Fruit fly (Drosophila melanogaster) whole organism, embryonic: ENCODE results near the gene SclA.

Experiments used
- BtbVII ChIP-seq: fragments of 200-800 bp; sonication (Bioruptor generic); optimal IDR thresholded peaks from 3 replicates; lab custom pipeline; 2017; ENCODE audit warnings: missing biosample characterization, mild to moderate bottlenecking, missing genetic modification characterization
- CG10147 ChIP-seq: fragments of 200-800 bp; sonication (Bioruptor generic); optimal IDR thresholded peaks from 2 replicates; lab custom pipeline; 2019; ENCODE audit warnings: missing biosample characterization, mild to moderate bottlenecking, missing genetic modification characterization, moderate library complexity
- CG10366 ChIP-seq: fragments of 200-800 bp; sonication (Bioruptor generic); IDR thresholded peaks from 2 replicates; pipeline ENCODE4 v1.3.6; 2022; ENCODE audit warnings: missing biosample characterization, missing genetic modification characterization
- CG12299 ChIP-seq: fragments of 200-800 bp; sonication (Bioruptor generic); optimal IDR thresholded peaks from 2 replicates; lab custom pipeline; 2018; ENCODE audit warnings: missing biosample characterization, mild to moderate bottlenecking, missing genetic modification characterization
- CG13424 ChIP-seq: fragments of 200-800 bp; sonication (Bioruptor generic); optimal IDR thresholded peaks from 2 replicates; lab custom pipeline; 2019; ENCODE audit warnings: missing biosample characterization, mild to moderate bottlenecking, missing genetic modification characterization, moderate library complexity
- CG14014 ChIP-seq: fragments of 200-800 bp; sonication (Bioruptor generic); IDR thresholded peaks from 2 replicates; pipeline ENCODE4 v1.3.6; 2022; ENCODE audit warnings: missing biosample characterization, missing genetic modification characterization
- CG14710 ChIP-seq: fragments of 200-800 bp; sonication (Bioruptor generic); optimal IDR thresholded peaks from 3 replicates; lab custom pipeline; 2019; ENCODE audit warnings: missing biosample characterization, mild to moderate bottlenecking, missing genetic modification characterization, moderate library complexity
- CG17359 ChIP-seq: fragments of 200-800 bp; sonication (Bioruptor generic); optimal IDR thresholded peaks from 3 replicates; lab custom pipeline; 2018; ENCODE audit warnings: missing biosample characterization, mild to moderate bottlenecking, missing genetic modification characterization, moderate library complexity
- CG17385 ChIP-seq: fragments of 200-800 bp; sonication (Bioruptor generic); optimal IDR thresholded peaks from 3 replicates; lab custom pipeline; 2018; ENCODE audit warnings: missing biosample characterization, mild to moderate bottlenecking, missing genetic modification characterization
- CG17568 ChIP-seq: fragments of 200-800 bp; sonication (Bioruptor generic); optimal IDR thresholded peaks from 2 replicates; lab custom pipeline; 2018; ENCODE audit warnings: missing biosample characterization, mild to moderate bottlenecking, missing genetic modification characterization, moderate library complexity
- CG17612 ChIP-seq: fragments of 200-800 bp; sonication (Bioruptor generic); IDR thresholded peaks from 2 replicates; pipeline ENCODE4 v1.3.6; 2022; ENCODE audit warnings: missing biosample characterization, missing genetic modification characterization
- CG18599 ChIP-seq: fragments of 200-800 bp; sonication (Bioruptor generic); optimal IDR thresholded peaks from 3 replicates; lab custom pipeline; 2017; ENCODE audit warnings: missing biosample characterization, missing genetic modification characterization, mild to moderate bottlenecking, moderate library complexity, missing genetic modification reagents
- CG33213 ChIP-seq: fragments of 200-800 bp; sonication (Bioruptor generic); optimal IDR thresholded peaks from 3 replicates; lab custom pipeline; 2016; ENCODE audit warnings: missing biosample characterization, missing genetic modification characterization
- CG6254 ChIP-seq: fragments of 200-800 bp; sonication (Bioruptor generic); optimal IDR thresholded peaks from 3 replicates; lab custom pipeline; 2017; ENCODE audit warnings: mild to moderate bottlenecking, missing biosample characterization, missing genetic modification reagents, missing genetic modification characterization
- CG8281 ChIP-seq: fragments of 200-800 bp; sonication (Bioruptor generic); optimal IDR thresholded peaks from 2 replicates; lab custom pipeline; 2018; ENCODE audit warnings: missing biosample characterization, mild to moderate bottlenecking, missing genetic modification characterization, moderate library complexity
- CrebB ChIP-seq: fragments of 200-800 bp; sonication (Bioruptor generic); optimal IDR thresholded peaks from 3 replicates; lab custom pipeline; 2018; ENCODE audit warnings: missing biosample characterization, mild to moderate bottlenecking, missing genetic modification characterization
- Dek ChIP-seq: fragments of 200-800 bp; sonication (Bioruptor generic); optimal IDR thresholded peaks from 3 replicates; lab custom pipeline; 2019; ENCODE audit warnings: missing biosample characterization, mild to moderate bottlenecking, missing genetic modification characterization, moderate library complexity
- Dref ChIP-seq: fragments of 200-800 bp; sonication (Bioruptor generic); IDR thresholded peaks from 2 replicates; pipeline ENCODE4 v1.3.6; 2022; ENCODE audit warnings: missing biosample characterization, missing genetic modification characterization
- ERR ChIP-seq: fragments of 200-800 bp; sonication (Bioruptor generic); optimal IDR thresholded peaks from 2 replicates; lab custom pipeline; 2016; ENCODE audit warnings: missing biosample characterization, missing genetic modification characterization
- Ets65A ChIP-seq: fragments of 200-800 bp; sonication (Bioruptor generic); peaks from one replicate; lab custom pipeline; 2016; ENCODE audit warnings: missing biosample characterization, missing genetic modification characterization
- GATAe ChIP-seq: fragments of 200-800 bp; sonication (Bioruptor generic); conservative IDR thresholded peaks from 2 replicates; pipeline ENCODE4 v1.3.6; 2022; ENCODE audit warnings: missing biosample characterization, missing genetic modification characterization
- HHEX ChIP-seq: fragments of 200-800 bp; sonication (Bioruptor generic); optimal IDR thresholded peaks from 3 replicates; lab custom pipeline; 2017; ENCODE audit warnings: missing biosample characterization, mild to moderate bottlenecking, missing genetic modification characterization, missing genetic modification reagents
- Hand ChIP-seq: fragments of 200-800 bp; sonication (Bioruptor generic); optimal IDR thresholded peaks from 2 replicates; lab custom pipeline; 2017; ENCODE audit warnings: mild to moderate bottlenecking, missing biosample characterization, missing genetic modification reagents, missing genetic modification characterization
- Hmr ChIP-seq: fragments of 200-800 bp; sonication (Bioruptor generic); optimal IDR thresholded peaks from 3 replicates; lab custom pipeline; 2017; ENCODE audit warnings: mild to moderate bottlenecking, missing biosample characterization, missing genetic modification reagents, missing genetic modification characterization
- Lhr ChIP-seq: fragments of 200-800 bp; sonication (Bioruptor generic); optimal IDR thresholded peaks from 3 replicates; lab custom pipeline; 2017; ENCODE audit warnings: mild to moderate bottlenecking, missing biosample characterization, missing genetic modification reagents, missing genetic modification characterization
- Med ChIP-seq: fragments of 200-800 bp; sonication (Bioruptor generic); peaks from one replicate; lab custom pipeline; 2016; ENCODE audit warnings: missing biosample characterization, missing genetic modification characterization, mild to moderate bottlenecking, inconsistent platforms, moderate library complexity
- Nf-YB ChIP-seq: fragments of 200-800 bp; sonication (Bioruptor generic); optimal IDR thresholded peaks from 3 replicates; lab custom pipeline; 2019; ENCODE audit warnings: missing biosample characterization, mild to moderate bottlenecking, missing genetic modification characterization, moderate library complexity
- Nf-YC ChIP-seq: fragments of 200-800 bp; optimal IDR thresholded peaks from 3 replicates; lab custom pipeline; 2019; ENCODE audit warnings: missing biosample characterization, mild to moderate bottlenecking, missing genetic modification characterization, moderate library complexity
- PHDP ChIP-seq: fragments of 200-800 bp; sonication (Bioruptor generic); optimal IDR thresholded peaks from 3 replicates; lab custom pipeline; 2018; ENCODE audit warnings: missing biosample characterization, mild to moderate bottlenecking, missing genetic modification characterization, moderate library complexity
- Side ChIP-seq: fragments of 200-800 bp; sonication (Bioruptor generic); optimal IDR thresholded peaks from 2 replicates; lab custom pipeline; 2016; ENCODE audit warnings: missing biosample characterization, missing genetic modification characterization
- ac ChIP-seq: fragments of 200-800 bp; sonication (Bioruptor generic); optimal IDR thresholded peaks from 3 replicates; lab custom pipeline; 2017; ENCODE audit warnings: missing biosample characterization, mild to moderate bottlenecking, missing genetic modification characterization
- bowl ChIP-seq: fragments of 200-800 bp; sonication (Bioruptor generic); IDR thresholded peaks from 2 replicates; pipeline ENCODE4 v1.3.6; 2022; ENCODE audit warnings: missing biosample characterization, missing genetic modification characterization
- chn ChIP-seq: fragments of 200-800 bp; sonication (Bioruptor generic); optimal IDR thresholded peaks from 2 replicates; lab custom pipeline; 2016; ENCODE audit warnings: missing biosample characterization, missing genetic modification characterization
- dmrt11E ChIP-seq: fragments of 200-800 bp; sonication (Bioruptor generic); optimal IDR thresholded peaks from 3 replicates; lab custom pipeline; 2018; ENCODE audit warnings: missing biosample characterization, mild to moderate bottlenecking, missing genetic modification characterization, moderate library complexity
- en ChIP-seq: fragments of 200-800 bp; sonication (Bioruptor generic); optimal IDR thresholded peaks from 2 replicates; lab custom pipeline; 2016; ENCODE audit warnings: missing biosample characterization, missing genetic modification characterization
- fd3F ChIP-seq: fragments of 200-800 bp; sonication (Bioruptor generic); optimal IDR thresholded peaks from 2 replicates; lab custom pipeline; 2018; ENCODE audit warnings: missing biosample characterization, mild to moderate bottlenecking, missing genetic modification characterization, moderate library complexity
- gem ChIP-seq: fragments of 200-800 bp; sonication (Bioruptor generic); optimal IDR thresholded peaks from 2 replicates; lab custom pipeline; 2019; ENCODE audit warnings: missing biosample characterization, mild to moderate bottlenecking, missing genetic modification characterization, moderate library complexity
- h ChIP-seq: fragments of >200 bp; optimal IDR thresholded peaks from 2 replicates; lab custom pipeline; 2017
- insv ChIP-seq, 2 experiments: fragments of 200-800 bp; sonication (Bioruptor generic); optimal IDR thresholded peaks; 3 replicates each; lab custom pipeline; 2016 to 2018; ENCODE audit warnings: missing biosample characterization in 2 of 2, missing genetic modification characterization in 2 of 2
- jigr1 ChIP-seq: fragments of 200-800 bp; sonication (Bioruptor generic); IDR thresholded peaks from 3 replicates; pipeline ENCODE4 v1.3.6; 2022; ENCODE audit warnings: missing biosample characterization, missing genetic modification characterization
- jumu ChIP-seq: fragments of 200-800 bp; sonication (Bioruptor generic); optimal IDR thresholded peaks from 3 replicates; lab custom pipeline; 2016; ENCODE audit warnings: missing biosample characterization, missing genetic modification characterization
- ken ChIP-seq: fragments of 200-800 bp; sonication (Bioruptor generic); IDR thresholded peaks from 3 replicates; pipeline ENCODE4 v1.3.6; 2022; ENCODE audit warnings: missing biosample characterization, missing genetic modification characterization
- mirr ChIP-seq: fragments of 200-800 bp; sonication (Bioruptor generic); optimal IDR thresholded peaks from 3 replicates; lab custom pipeline; 2018; ENCODE audit warnings: missing biosample characterization, mild to moderate bottlenecking, missing genetic modification characterization
- pho ChIP-seq: fragments of 200-800 bp; sonication (Bioruptor generic); optimal IDR thresholded peaks from 2 replicates; lab custom pipeline; 2016; ENCODE audit warnings: missing biosample characterization, missing genetic modification characterization
- phol ChIP-seq: fragments of 200-800 bp; sonication (Bioruptor generic); optimal IDR thresholded peaks from 3 replicates; lab custom pipeline; 2018; ENCODE audit warnings: missing biosample characterization, mild to moderate bottlenecking, missing genetic modification characterization, moderate library complexity
- salm ChIP-seq: fragments of 200-800 bp; sonication (Bioruptor generic); optimal IDR thresholded peaks from 2 replicates; lab custom pipeline; 2018; ENCODE audit warnings: missing biosample characterization, mild to moderate bottlenecking, missing genetic modification characterization
- scrt ChIP-seq: fragments of 200-800 bp; sonication (Bioruptor generic); optimal IDR thresholded peaks from 2 replicates; lab custom pipeline; 2018; ENCODE audit warnings: missing biosample characterization, mild to moderate bottlenecking, missing genetic modification characterization, moderate library complexity
- sens ChIP-seq: fragments of 200-800 bp; sonication (Bioruptor generic); peaks from one replicate; lab custom pipeline; 2016; ENCODE audit warnings: missing biosample characterization, missing genetic modification characterization
- sob ChIP-seq: fragments of 200-800 bp; sonication (Bioruptor generic); IDR thresholded peaks from 2 replicates; pipeline ENCODE4 v1.3.6; 2022; ENCODE audit warnings: missing biosample characterization, missing genetic modification characterization
- unpg ChIP-seq: fragments of 200-800 bp; sonication (Bioruptor generic); optimal IDR thresholded peaks from 3 replicates; lab custom pipeline; 2018; ENCODE audit warnings: missing biosample characterization, mild to moderate bottlenecking, missing genetic modification characterization, moderate library complexity
- z ChIP-seq: fragments of 200-800 bp; sonication (Bioruptor generic); IDR thresholded peaks from 3 replicates; pipeline ENCODE4 v1.3.6; 2022; ENCODE audit warnings: missing biosample characterization, missing genetic modification characterization

SclA gene

dm6 chr2L:16819714-16820113, 18.1 kb upstream of the SclA start (continued):
- TF ChIP-seq ken (GFP tag; lab: Robert Waterston, UW), result no peak
- TF ChIP-seq sens (GFP tag; lab: Kevin White, UChicago), result peak; percentile 20
- peak; percentile 54 for TF ChIP-seq scrt (GFP tag; lab: Kevin White, UChicago)
- no peak for TF ChIP-seq insv (GFP tag; optimal IDR thresholded peaks at IDR 0.05; lab: Kevin White, UChicago)
- no peak for TF ChIP-seq CG17612 (GFP tag; lab: Robert Waterston, UW)
- TF ChIP-seq Nf-YB, result peak; percentile 36
- no peak for TF ChIP-seq dmrt11E
- TF ChIP-seq mirr (GFP tag; lab: Kevin White, UChicago), result peak; percentile 68
- no peak for TF ChIP-seq h (lab: Kevin White, UChicago)
- peak; percentile 55 for TF ChIP-seq salm (tag; lab: Kevin White, UChicago)
- no peak for TF ChIP-seq CG10366 (GFP tag; lab: Robert Waterston, UW)
- no peak for TF ChIP-seq CG14710
- peak; percentile 17 for TF ChIP-seq CG13424 (tag; lab: Kevin White, UChicago)
- TF ChIP-seq Dek, result peak; percentile 5
- TF ChIP-seq phol (tag; lab: Kevin White, UChicago), result no peak
- peak; percentile 28 for TF ChIP-seq CG10147 (GFP tag; lab: Kevin White, UChicago)
- no peak for TF ChIP-seq CG33213 (GFP tag; lab: Kevin White, UChicago)
- TF ChIP-seq fd3F, result peak; percentile 1
- TF ChIP-seq Hand (GFP tag; lab: Kevin White, UChicago), result peak; percentile 6
- TF ChIP-seq CG12299 (tag; lab: Kevin White, UChicago), result peak; percentile 32
- TF ChIP-seq CG14014, result peak; percentile 40; the same call in 1 of the 2 replicates
- TF ChIP-seq CG17359 (tag; lab: Kevin White, UChicago), result peak; percentile 14
- TF ChIP-seq HHEX, result peak; percentile 27
- TF ChIP-seq Hmr (GFP tag; lab: Kevin White, UChicago), result peak; percentile 61
- peak; percentile 29 for TF ChIP-seq Med (GFP tag; lab: Kevin White, UChicago)
- no peak for TF ChIP-seq chn (GFP tag; lab: Kevin White, UChicago)
- TF ChIP-seq Dref (GFP tag; lab: Robert Waterston, UW), result no peak
- no peak for TF ChIP-seq ac (GFP tag; lab: Kevin White, UChicago)
- no peak for TF ChIP-seq jigr1
- TF ChIP-seq GATAe (GFP tag; lab: Robert Waterston, UW), result peak; percentile 59
- no peak for TF ChIP-seq CG6254 (GFP tag; lab: Kevin White, UChicago)
- peak; percentile 48; the same call in 1 of the 3 replicates for TF ChIP-seq z (GFP tag; lab: Robert Waterston, UW)
- TF ChIP-seq jumu (GFP tag; lab: Kevin White, UChicago), result no peak
- peak; percentile 36 for TF ChIP-seq CG18599 (GFP tag; lab: Kevin White, UChicago)
- peak; percentile 25 for TF ChIP-seq gem (tag; lab: Kevin White, UChicago)
- TF ChIP-seq Ets65A (GFP tag; lab: Kevin White, UChicago), result no peak
- TF ChIP-seq en, result no peak
- peak; percentile 9 for TF ChIP-seq CG17385 (GFP tag; lab: Kevin White, UChicago)
- peak; percentile 50 for TF ChIP-seq unpg (GFP tag; lab: Kevin White, UChicago)
- peak; percentile 70 for TF ChIP-seq CG17568 (GFP tag; lab: Kevin White, UChicago)
- TF ChIP-seq CG8281 (tag; lab: Kevin White, UChicago), result peak; percentile 8
- no peak for TF ChIP-seq bowl (GFP tag; lab: Robert Waterston, UW)
- no peak for TF ChIP-seq pho (GFP tag; lab: Kevin White, UChicago)
- no peak for TF ChIP-seq ERR (GFP tag; lab: Kevin White, UChicago)
- TF ChIP-seq BtbVII, result peak; percentile 57
- TF ChIP-seq CrebB, result peak; percentile 37
- TF ChIP-seq Side (GFP tag; lab: Kevin White, UChicago), result no peak
- no peak for TF ChIP-seq Lhr (GFP tag; lab: Kevin White, UChicago)
- peak; percentile 74 for TF ChIP-seq PHDP (tag; lab: Kevin White, UChicago)
- no peak for TF ChIP-seq sob (GFP tag; lab: Robert Waterston, UW)
- TF ChIP-seq Nf-YC, result peak; percentile 60
